Fruit fly (Drosophila melanogaster) whole organism, embryonic: ENCODE data around the gene hbt.
A peak's percentile ranks its signal among the peaks of the same experiment; 100 is the strongest.

ENCODE experiments used
- Abd-B ChIP-seq: fragments of 200-800 bp; sonication (Bioruptor generic); optimal IDR thresholded peaks from 2 replicates; lab custom pipeline; 2018; ENCODE audit warnings: missing biosample characterization, mild to moderate bottlenecking, missing genetic modification characterization, moderate library complexity
- Adf1 ChIP-seq: fragments of 200-800 bp; sonication (Bioruptor generic); IDR thresholded peaks from 2 replicates; pipeline ENCODE4 v1.3.6; 2022; ENCODE audit warnings: missing biosample characterization, missing genetic modification characterization
- CG10366 ChIP-seq: fragments of 200-800 bp; sonication (Bioruptor generic); IDR thresholded peaks from 2 replicates; pipeline ENCODE4 v1.3.6; 2022; ENCODE audit warnings: missing biosample characterization, missing genetic modification characterization
- CG11398 ChIP-seq: fragments of 200-800 bp; sonication (Bioruptor generic); optimal IDR thresholded peaks from 2 replicates; lab custom pipeline; 2016; ENCODE audit warnings: missing biosample characterization, missing genetic modification characterization
- CG11695 ChIP-seq: fragments of 200-800 bp; sonication (Bioruptor generic); IDR thresholded peaks from 3 replicates; pipeline ENCODE4 v1.3.6; 2022; ENCODE audit warnings: missing biosample characterization, missing genetic modification characterization
- CG12219 ChIP-seq: fragments of 200-800 bp; sonication (Bioruptor generic); optimal IDR thresholded peaks from 3 replicates; lab custom pipeline; 2018; ENCODE audit warnings: missing biosample characterization, mild to moderate bottlenecking, missing genetic modification characterization
- CG12659 ChIP-seq: fragments of 200-800 bp; sonication (Bioruptor generic); optimal IDR thresholded peaks from 3 replicates; lab custom pipeline; 2017; ENCODE audit warnings: mild to moderate bottlenecking, missing biosample characterization, missing genetic modification reagents, missing genetic modification characterization
- CG16779 ChIP-seq: fragments of 200-800 bp; sonication (Bioruptor generic); IDR thresholded peaks from 2 replicates; pipeline ENCODE4 v1.3.6; 2022; ENCODE audit warnings: missing biosample characterization, missing genetic modification characterization
- CG2116 ChIP-seq: fragments of 200-800 bp; sonication (Bioruptor generic); optimal IDR thresholded peaks from 3 replicates; lab custom pipeline; 2018; ENCODE audit warnings: missing biosample characterization, mild to moderate bottlenecking, missing genetic modification characterization
- CG30020 ChIP-seq: fragments of 200-800 bp; optimal IDR thresholded peaks from 2 replicates; lab custom pipeline; 2019; ENCODE audit warnings: missing biosample characterization, mild to moderate bottlenecking, missing genetic modification characterization, moderate library complexity
- CG3065 ChIP-seq: fragments of 200-800 bp; sonication (Bioruptor generic); optimal IDR thresholded peaks from 2 replicates; lab custom pipeline; 2016; ENCODE audit warnings: missing biosample characterization, missing genetic modification characterization
- CG4404 ChIP-seq: fragments of 200-800 bp; sonication (Bioruptor generic); IDR thresholded peaks from 2 replicates; pipeline ENCODE4 v1.3.6; 2022; ENCODE audit warnings: missing biosample characterization, missing genetic modification characterization
- CG6254 ChIP-seq: fragments of 200-800 bp; sonication (Bioruptor generic); optimal IDR thresholded peaks from 3 replicates; lab custom pipeline; 2017; ENCODE audit warnings: mild to moderate bottlenecking, missing biosample characterization, missing genetic modification reagents, missing genetic modification characterization
- CG6272 ChIP-seq: fragments of 200-800 bp; sonication (Bioruptor generic); IDR thresholded peaks from 2 replicates; pipeline ENCODE4 v1.3.6; 2022; ENCODE audit warnings: missing biosample characterization, missing genetic modification characterization
- CG7556 ChIP-seq: fragments of 200-800 bp; sonication (Bioruptor generic); optimal IDR thresholded peaks from 2 replicates; lab custom pipeline; 2017; ENCODE audit warnings: missing biosample characterization, mild to moderate bottlenecking, missing genetic modification characterization
- CG8765 ChIP-seq: fragments of 200-800 bp; sonication (Bioruptor generic); IDR thresholded peaks from 2 replicates; pipeline ENCODE4 v1.3.6; 2022; ENCODE audit warnings: missing biosample characterization, missing genetic modification characterization
- CG9817 ChIP-seq: fragments of 200-800 bp; sonication (Bioruptor generic); optimal IDR thresholded peaks from 2 replicates; lab custom pipeline; 2018; ENCODE audit warnings: missing biosample characterization, mild to moderate bottlenecking, missing genetic modification characterization, moderate library complexity
- CHES-1-like ChIP-seq: fragments of 200-800 bp; sonication (Bioruptor generic); optimal IDR thresholded peaks from 2 replicates; lab custom pipeline; 2016; ENCODE audit warnings: missing biosample characterization, missing genetic modification characterization
- Dp ChIP-seq: fragments of 200-800 bp; sonication (Bioruptor generic); optimal IDR thresholded peaks from 2 replicates; lab custom pipeline; 2018; ENCODE audit warnings: missing biosample characterization, mild to moderate bottlenecking, missing genetic modification characterization, moderate library complexity
- E2f2 ChIP-seq: fragments of 200-800 bp; sonication (Bioruptor generic); IDR thresholded peaks from 2 replicates; pipeline ENCODE4 v1.3.6; 2022; ENCODE audit warnings: missing biosample characterization, missing genetic modification characterization
- HLHmδ ChIP-seq: fragments of 200-800 bp; sonication (Bioruptor generic); optimal IDR thresholded peaks from 2 replicates; lab custom pipeline; 2018; ENCODE audit warnings: missing biosample characterization, mild to moderate bottlenecking, missing genetic modification characterization, moderate library complexity
- HmgD ChIP-seq: fragments of 200-800 bp; sonication (Bioruptor generic); optimal IDR thresholded peaks from 3 replicates; lab custom pipeline; 2016; ENCODE audit warnings: missing biosample characterization, missing genetic modification characterization
- Lim3 ChIP-seq: fragments of 200-800 bp; sonication (Bioruptor generic); IDR thresholded peaks from 2 replicates; pipeline ENCODE4 v1.3.6; 2022; ENCODE audit warnings: missing biosample characterization, missing genetic modification characterization
- Opbp ChIP-seq: fragments of 200-800 bp; sonication (Bioruptor generic); IDR thresholded peaks from 3 replicates; pipeline ENCODE4 v1.3.6; 2022; ENCODE audit warnings: missing biosample characterization, missing genetic modification characterization; ENCODE audit not compliant: partially characterized antibody
- PHDP ChIP-seq: fragments of 200-800 bp; sonication (Bioruptor generic); optimal IDR thresholded peaks from 3 replicates; lab custom pipeline; 2018; ENCODE audit warnings: missing biosample characterization, mild to moderate bottlenecking, missing genetic modification characterization, moderate library complexity
- Taf1 ChIP-seq: fragments of 200-800 bp; sonication (Bioruptor generic); IDR thresholded peaks from 2 replicates; pipeline ENCODE4 v1.3.6; 2022; ENCODE audit warnings: missing biosample characterization, missing genetic modification characterization
- Trl ChIP-seq, 3 experiments: fragments of >200 bp in 2 of 3; fragments of 200-800 bp in 1 of 3; sonication (Bioruptor generic) in 1 of 3; optimal IDR thresholded peaks; 2 replicates in 1 of 3; 3 replicates in 2 of 3; lab custom pipeline; 2016 to 2017; ENCODE audit warnings: missing biosample characterization in 1 of 3, missing genetic modification characterization in 1 of 3
- Usf ChIP-seq: fragments of 200-800 bp; sonication (Bioruptor generic); optimal IDR thresholded peaks from 2 replicates; lab custom pipeline; 2017; ENCODE audit warnings: missing genotype, missing biosample characterization, missing genetic modification characterization
- ase ChIP-seq: fragments of 200-800 bp; sonication (Bioruptor generic); IDR thresholded peaks from 3 replicates; pipeline ENCODE4 v1.3.6; 2022; ENCODE audit warnings: missing biosample characterization, missing genetic modification characterization
- cad ChIP-seq: fragments of >200 bp; optimal IDR thresholded peaks from 2 replicates; lab custom pipeline; 2017; ENCODE audit warnings: missing biosample characterization, missing genetic modification characterization
- dati ChIP-seq: fragments of 200-800 bp; sonication (Bioruptor generic); IDR thresholded peaks from 2 replicates; pipeline ENCODE4 v1.3.6; 2022; ENCODE audit warnings: missing biosample characterization, missing genetic modification characterization
- dysf ChIP-seq: fragments of 200-800 bp; sonication (Bioruptor generic); IDR thresholded peaks from 3 replicates; pipeline ENCODE4 v1.3.6; 2022; ENCODE audit warnings: missing biosample characterization, missing genetic modification characterization
- fd64A ChIP-seq: fragments of 200-800 bp; sonication (Bioruptor generic); optimal IDR thresholded peaks from 3 replicates; lab custom pipeline; 2018; ENCODE audit warnings: missing biosample characterization, mild to moderate bottlenecking, missing genetic modification characterization
- fru ChIP-seq: fragments of >200 bp; optimal IDR thresholded peaks from 2 replicates; lab custom pipeline; 2017
- gro ChIP-seq: fragments of 200-800 bp; sonication (Bioruptor generic); optimal IDR thresholded peaks from 2 replicates; lab custom pipeline; 2016; ENCODE audit warnings: missing biosample characterization, missing genetic modification characterization
- hb ChIP-seq: fragments of 200-800 bp; sonication (Bioruptor generic); IDR thresholded peaks from 3 replicates; pipeline ENCODE4 v1.3.6; 2022; ENCODE audit warnings: missing biosample characterization, missing genetic modification characterization; ENCODE audit not compliant: partially characterized antibody
- her ChIP-seq: fragments of 200-800 bp; sonication (Bioruptor generic); optimal IDR thresholded peaks from 2 replicates; lab custom pipeline; 2016; ENCODE audit warnings: missing biosample characterization, missing genetic modification characterization
- jumu ChIP-seq: fragments of 200-800 bp; sonication (Bioruptor generic); optimal IDR thresholded peaks from 3 replicates; lab custom pipeline; 2016; ENCODE audit warnings: missing biosample characterization, missing genetic modification characterization
- lilli ChIP-seq: fragments of 200-800 bp; sonication (Bioruptor generic); optimal IDR thresholded peaks from 3 replicates; lab custom pipeline; 2016; ENCODE audit warnings: missing biosample characterization, missing genetic modification characterization
- onecut ChIP-seq: fragments of 200-800 bp; sonication (Bioruptor generic); IDR thresholded peaks from 2 replicates; pipeline ENCODE4 v1.3.6; 2022; ENCODE audit warnings: missing biosample characterization, missing genetic modification characterization
- pnt ChIP-seq: fragments of 200-800 bp; sonication (Bioruptor generic); optimal IDR thresholded peaks from 3 replicates; lab custom pipeline; 2016; ENCODE audit warnings: missing biosample characterization, missing genetic modification characterization
- rib ChIP-seq: fragments of 200-800 bp; sonication (Bioruptor generic); IDR thresholded peaks from 2 replicates; pipeline ENCODE4 v1.3.6; 2022; ENCODE audit warnings: missing biosample characterization, missing genetic modification characterization
- sd ChIP-seq: fragments of 200-800 bp; sonication (Bioruptor generic); optimal IDR thresholded peaks from 3 replicates; lab custom pipeline; 2018; ENCODE audit warnings: missing biosample characterization, mild to moderate bottlenecking, missing genetic modification characterization, moderate library complexity
- sens-2 ChIP-seq: fragments of 200-800 bp; sonication (Bioruptor generic); IDR thresholded peaks from 2 replicates; pipeline ENCODE4 v1.3.6; 2022; ENCODE audit warnings: missing biosample characterization, missing genetic modification characterization
- seq ChIP-seq: fragments of 200-800 bp; sonication (Bioruptor generic); IDR thresholded peaks from 2 replicates; pipeline ENCODE4 v1.3.6; 2022; ENCODE audit warnings: missing biosample characterization, missing genetic modification characterization
- stwl ChIP-seq: fragments of 200-800 bp; sonication (Bioruptor generic); optimal IDR thresholded peaks from 3 replicates; lab custom pipeline; 2018; ENCODE audit warnings: missing biosample characterization, mild to moderate bottlenecking, missing genetic modification characterization, moderate library complexity
- toy ChIP-seq: fragments of 200-800 bp; sonication (Bioruptor generic); IDR thresholded peaks from 2 replicates; pipeline ENCODE4 v1.3.6; 2022; ENCODE audit warnings: missing biosample characterization, missing genetic modification characterization
- ttk ChIP-seq: fragments of 200-800 bp; sonication (Bioruptor generic); IDR thresholded peaks from 2 replicates; pipeline ENCODE4 v2.1.2; 2022; ENCODE audit warnings: missing biosample characterization, missing genetic modification characterization
- wdn ChIP-seq: fragments of 200-800 bp; sonication (Bioruptor generic); IDR thresholded peaks from 2 replicates; pipeline ENCODE4 v1.3.6; 2022; ENCODE audit warnings: missing biosample characterization, missing genetic modification characterization
- zfh2 ChIP-seq: fragments of 200-800 bp; sonication (Bioruptor generic); optimal IDR thresholded peaks from 2 replicates; lab custom pipeline; 2016; ENCODE audit warnings: missing biosample characterization, missing genetic modification characterization

Gene hbt

DNA sequence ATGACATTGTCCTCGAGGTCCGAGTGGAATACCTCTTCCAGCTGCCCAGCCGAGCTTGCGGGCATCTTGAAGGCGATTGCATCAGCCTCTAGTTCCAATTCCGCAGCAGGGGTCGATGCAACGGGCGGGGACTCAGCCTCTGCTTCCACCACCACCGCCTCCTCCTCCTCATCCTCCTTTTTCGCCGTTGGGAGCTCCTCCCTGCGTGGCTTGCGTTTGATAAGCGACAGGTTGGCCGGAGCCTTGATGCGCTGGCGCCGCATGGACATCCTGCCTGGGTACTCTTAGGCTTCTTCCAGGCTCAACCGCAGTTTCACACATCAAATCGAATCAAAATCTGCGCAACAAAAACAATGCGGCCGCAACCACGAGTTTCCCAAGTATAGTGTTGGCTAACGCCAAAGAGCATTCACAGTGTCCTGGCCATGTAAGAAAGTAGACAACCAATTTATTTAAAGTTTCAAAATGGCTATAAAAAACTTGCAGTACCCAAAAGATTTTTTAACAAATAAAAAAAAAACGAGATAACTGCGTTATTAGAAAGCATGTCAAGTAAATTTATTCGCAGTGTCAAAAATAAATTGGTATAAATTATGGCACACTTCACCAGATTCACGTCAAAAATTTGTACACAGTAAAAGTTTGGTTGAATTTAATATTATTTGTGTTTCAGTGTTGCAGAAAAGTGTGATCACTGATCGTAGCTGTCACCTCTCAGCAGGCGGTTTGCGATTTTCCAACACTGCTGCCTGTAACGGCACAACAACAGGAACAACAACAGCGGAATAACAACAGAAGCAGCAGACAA is 42.7 kb upstream of the hbt start, which contains the start of the genes Bdp1 and CG6565:
Gene Bdp1 (minus strand): TSS at position 456 of the 808 bp plus-strand sequence.
Gene CG6565 (plus strand): TSS at position 585 of the 808 bp plus-strand sequence.
- TF ChIP-seq sens-2 (peak; percentile 82), seq (peak; percentile 93), cad (GFP tag; lab: Kevin White, UChicago) (no peak), CG2116 (GFP tag; lab: Kevin White, UChicago) (peak; percentile 87), Abd-B (GFP tag; lab: Kevin White, UChicago) (peak; percentile 99), pnt (GFP tag; lab: Kevin White, UChicago) (peak; percentile 99), sd (tag; lab: Kevin White, UChicago) (peak; percentile 90), onecut (peak; percentile 78), dati (GFP tag; lab: Robert Waterston, UW) (peak; percentile 60), zfh2 (peak; percentile 99), stwl (peak; percentile 86), Usf (GFP tag; lab: Kevin White, UChicago) (peak; percentile 97), fd64A (GFP tag; lab: Kevin White, UChicago) (peak; percentile 70), HmgD (peak; percentile 97), CG12659 (GFP tag; lab: Kevin White, UChicago) (peak; percentile 98), CG9817 (tag; lab: Kevin White, UChicago) (peak; percentile 97), CG4404 (GFP tag; lab: Robert Waterston, UW) (peak; percentile 98), CG3065 (GFP tag; lab: Kevin White, UChicago) (peak; percentile 96), Adf1 (GFP tag; lab: Robert Waterston, UW) (peak; percentile 82), rib (peak; percentile 96), fru (lab: Kevin White, UChicago) (no peak), HLHmδ (GFP tag; lab: Kevin White, UChicago) (no peak), dysf (peak; percentile 97), wdn (peak; percentile 86), Opbp (GFP tag; lab: Robert Waterston, UW) (no peak), CG16779 (GFP tag; lab: Robert Waterston, UW) (peak; percentile 65; the same call in 1 of the 2 replicates), jumu (GFP tag; lab: Kevin White, UChicago) (peak; percentile 99), CHES-1-like (peak; percentile 98), CG10366 (GFP tag; lab: Robert Waterston, UW) (peak; percentile 94), toy (GFP tag; lab: Robert Waterston, UW) (peak; percentile 78), hb (no peak), gro (GFP tag; lab: Kevin White, UChicago) (peak; percentile 97), CG6254 (GFP tag; lab: Kevin White, UChicago) (peak; percentile 91), her (GFP tag; lab: Kevin White, UChicago) (peak; percentile 95), CG11398 (GFP tag; lab: Kevin White, UChicago) (peak; percentile 96), Dp (GFP tag; lab: Kevin White, UChicago) (peak; percentile 25), CG7556 (peak; percentile 98), CG30020 (tag; lab: Kevin White, UChicago) (peak; percentile 84), CG8765 (GFP tag; lab: Robert Waterston, UW) (peak; percentile 95; the same call in 1 of the 2 replicates), lilli (GFP tag; lab: Kevin White, UChicago) (peak; percentile 99), CG12219 (peak; percentile 82), E2f2 (GFP tag; lab: Robert Waterston, UW) (peak; percentile 76), Lim3 (GFP tag; lab: Robert Waterston, UW) (peak; percentile 84), PHDP (tag; lab: Kevin White, UChicago) (peak; percentile 95), CG6272 (peak; percentile 97), Taf1 (GFP tag; lab: Robert Waterston, UW) (peak; percentile 90), Trl (optimal IDR thresholded peaks at IDR 0.05; lab: Kevin White, UChicago) (no peak), Trl (GFP tag; optimal IDR thresholded peaks at IDR 0.05; lab: Kevin White, UChicago) (peak; percentile 98), ase (GFP tag; lab: Robert Waterston, UW) (peak; percentile 94), ttk (peak; percentile 91), CG11695 (GFP tag; lab: Robert Waterston, UW) (peak; percentile 94)
